Fruit fly (Drosophila melanogaster) whole organism: ENCODE data around the gene CG10472.

Experiments used
- CG8478 ChIP-seq: fragments of >200 bp; optimal IDR thresholded peaks from 2 replicates; lab custom pipeline; 2018; ENCODE audit warnings: inconsistent platforms
- Dll ChIP-seq: fragments of >200 bp; optimal IDR thresholded peaks from 2 replicates; lab custom pipeline; 2017
- EcR ChIP-seq, 2 experiments: fragments of >200 bp; optimal IDR thresholded peaks; 2 replicates each; lab custom pipeline; 2017; ENCODE audit warnings: missing biosample characterization in 2 of 2, missing genetic modification characterization in 2 of 2, missing genetic modification reagents in 2 of 2
- pan ChIP-seq: fragments of >200 bp; optimal IDR thresholded peaks from 2 replicates; lab custom pipeline; 2017
- psq ChIP-seq: fragments of >200 bp; optimal IDR thresholded peaks from 2 replicates; lab custom pipeline; 2017
- usp ChIP-seq: fragments of >200 bp; optimal IDR thresholded peaks from 2 replicates; lab custom pipeline; 2017; ENCODE audit warnings: missing biosample characterization, missing genetic modification characterization, mixed read lengths

CG10472 gene

dm6 chr3L:6062860-6063607 lies at the start of gene CG10472:
Gene CG10472 (minus strand): TSS chr3L:6062910.
- no peak for TF ChIP-seq CG8478 (lab: Kevin White, UChicago)
- no peak for TF ChIP-seq EcR (GFP tag; optimal IDR thresholded peaks at IDR 0.05; lab: Kevin White, UChicago)
- TF ChIP-seq Dll (lab: Kevin White, UChicago): no peak
- TF ChIP-seq psq (lab: Kevin White, UChicago): no peak
- TF ChIP-seq pan (lab: Kevin White, UChicago): no peak
- TF ChIP-seq usp (GFP tag; lab: Kevin White, UChicago): no peak

- TF ChIP-seq usp (GFP tag; lab: Kevin White, UChicago): no peak
- no peak for TF ChIP-seq pan (lab: Kevin White, UChicago)
- no peak for TF ChIP-seq Dll (lab: Kevin White, UChicago)
These were observed 48.7 kb upstream of the CG10472 start for dm6 chr3L:6111458-6111857.

- TF ChIP-seq usp (GFP tag; lab: Kevin White, UChicago) (no peak), CG8478 (lab: Kevin White, UChicago) (no peak), Dll (lab: Kevin White, UChicago) (no peak), pan (lab: Kevin White, UChicago) (no peak)
These were observed 48.2 kb upstream of the CG10472 start for dm6 chr3L:6110673-6111449.

- TF ChIP-seq CG8478 (lab: Kevin White, UChicago) (no peak), psq (lab: Kevin White, UChicago) (no peak), usp (GFP tag; lab: Kevin White, UChicago) (no peak), pan (lab: Kevin White, UChicago) (no peak), EcR (GFP tag; optimal IDR thresholded peaks at IDR 0.05; lab: Kevin White, UChicago) (no peak), Dll (lab: Kevin White, UChicago) (no peak)
These were observed 45.8 kb upstream of the CG10472 start for dm6 chr3L:6108264-6109060.

DNA sequence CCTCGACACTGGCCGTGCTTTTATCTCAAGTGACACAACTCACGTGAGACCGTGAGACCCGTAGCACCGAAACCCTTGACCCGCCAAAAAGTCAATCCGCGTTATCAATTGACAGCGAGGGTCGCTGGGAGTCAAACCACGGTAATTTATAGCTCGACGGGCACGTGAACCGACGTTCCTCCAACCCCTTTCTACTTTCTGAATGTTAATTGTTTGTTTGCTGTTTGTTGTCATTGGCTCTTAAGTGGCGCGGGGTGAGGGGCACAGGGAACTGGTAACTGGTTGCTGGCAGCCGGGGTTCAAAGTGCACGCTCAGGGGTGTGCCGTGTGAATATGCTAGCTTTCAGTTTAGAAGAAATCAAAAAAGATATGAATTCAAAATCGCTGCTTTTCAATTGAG lies 44.0 kb upstream of the CG10472 start:
- no peak for TF ChIP-seq EcR (GFP tag; optimal IDR thresholded peaks at IDR 0.05; lab: Kevin White, UChicago)
- no peak for TF ChIP-seq Dll (lab: Kevin White, UChicago)
- no peak for TF ChIP-seq psq (lab: Kevin White, UChicago)
- no peak for TF ChIP-seq pan (lab: Kevin White, UChicago)
- TF ChIP-seq CG8478 (lab: Kevin White, UChicago): no peak

DNA sequence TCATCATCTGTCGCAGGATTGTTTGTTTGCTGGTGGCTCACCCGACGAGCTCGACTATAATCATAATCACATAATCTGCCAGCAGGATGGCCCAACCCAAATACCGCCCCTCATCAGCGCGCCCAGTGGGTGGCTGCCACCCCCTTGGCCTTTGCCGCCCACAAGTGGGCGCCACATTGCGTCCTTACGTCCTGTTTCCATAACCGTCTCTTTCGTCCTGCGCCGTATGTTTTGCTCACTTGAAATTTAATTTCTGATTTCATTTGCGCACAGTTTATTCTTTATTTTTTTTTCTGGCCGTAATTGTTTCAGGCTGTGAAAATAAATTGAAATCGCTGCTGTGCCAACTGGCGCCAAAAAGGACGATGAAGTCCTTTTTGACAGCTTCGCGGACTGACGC lies 42.7 kb upstream of the CG10472 start:
- TF ChIP-seq Dll (lab: Kevin White, UChicago) (no peak), pan (lab: Kevin White, UChicago) (no peak), psq (lab: Kevin White, UChicago) (no peak), usp (GFP tag; lab: Kevin White, UChicago) (no peak), EcR (GFP tag; optimal IDR thresholded peaks at IDR 0.05; lab: Kevin White, UChicago) (no peak), CG8478 (lab: Kevin White, UChicago) (no peak)

dm6 chr3L:6104551-6104950 lies 41.8 kb upstream of the CG10472 start:
- TF ChIP-seq pan (lab: Kevin White, UChicago) (no peak), Dll (lab: Kevin White, UChicago) (no peak), CG8478 (lab: Kevin White, UChicago) (no peak), psq (lab: Kevin White, UChicago) (no peak), usp (GFP tag; lab: Kevin White, UChicago) (no peak), EcR (GFP tag; optimal IDR thresholded peaks at IDR 0.05; lab: Kevin White, UChicago) (no peak)

- TF ChIP-seq usp (GFP tag; lab: Kevin White, UChicago) (no peak), psq (lab: Kevin White, UChicago) (no peak), pan (lab: Kevin White, UChicago) (no peak), Dll (lab: Kevin White, UChicago) (no peak), EcR (GFP tag; optimal IDR thresholded peaks at IDR 0.05; lab: Kevin White, UChicago) (no peak), CG8478 (lab: Kevin White, UChicago) (no peak)
These were observed 40.9 kb upstream of the CG10472 start for dm6 chr3L:6103658-6104057.

DNA sequence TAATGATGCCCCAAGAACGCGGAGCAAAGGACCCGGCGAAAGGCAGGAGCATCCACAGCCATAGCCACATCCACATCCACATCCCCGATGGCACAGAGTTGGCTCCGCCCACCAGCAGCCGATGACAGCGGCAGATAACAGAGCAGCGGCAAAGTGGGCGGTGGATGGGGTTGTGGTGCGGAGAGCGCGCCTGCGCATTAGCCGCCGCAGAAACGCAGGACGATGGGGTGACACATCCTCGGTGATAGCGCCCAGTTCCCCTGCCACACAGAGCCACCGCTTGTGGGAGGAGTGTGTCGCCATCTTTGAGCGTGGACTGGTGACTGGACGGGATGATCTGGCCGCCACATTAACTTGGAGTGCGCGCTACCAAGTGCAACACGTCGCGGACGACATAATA lies 34.6 kb upstream of the CG10472 start, which contains the start of gene Ets65A:
Gene Ets65A, plus strand, starts transcription at position 348 of the 400 bp plus-strand sequence.
- no peak for TF ChIP-seq psq (lab: Kevin White, UChicago)
- TF ChIP-seq EcR (GFP tag; optimal IDR thresholded peaks at IDR 0.05; lab: Kevin White, UChicago): no peak
- TF ChIP-seq CG8478 (lab: Kevin White, UChicago): no peak
- TF ChIP-seq Dll (lab: Kevin White, UChicago): no peak
- no peak for TF ChIP-seq usp (GFP tag; lab: Kevin White, UChicago)
- TF ChIP-seq pan (lab: Kevin White, UChicago): no peak

DNA sequence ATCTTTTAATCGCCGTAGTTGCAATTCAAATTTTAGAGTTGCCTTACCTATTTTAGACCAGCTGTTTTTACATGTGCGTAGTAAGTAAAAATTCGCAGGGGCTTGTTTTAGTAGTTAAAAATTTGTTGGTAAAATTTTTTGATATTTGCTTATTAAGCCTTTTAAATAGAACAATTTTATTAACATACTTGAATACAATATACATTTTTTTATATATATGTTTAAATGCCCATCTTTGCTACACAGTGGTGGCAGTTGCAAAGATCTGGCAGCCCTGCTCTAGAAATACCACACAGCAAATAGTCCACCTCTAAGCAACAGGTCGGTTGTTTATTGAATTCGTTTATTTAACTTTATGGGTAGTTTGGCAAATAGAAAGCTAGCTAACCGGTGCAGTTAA lies 32.0 kb upstream of the CG10472 start, which contains the start of the genes CG10467 and loj:
Gene CG10467, minus strand, starts transcription at position 51 of the 400 bp plus-strand sequence.
Gene loj, plus strand, starts transcription at position 291 of the 400 bp plus-strand sequence.
- TF ChIP-seq pan (lab: Kevin White, UChicago) (no peak), psq (lab: Kevin White, UChicago) (no peak)

dm6 chr3L:6093213-6093612 lies 30.5 kb upstream of the CG10472 start, which contains the start of gene CG10469:
Gene CG10469 (minus strand): TSS chr3L:6093313.
- TF ChIP-seq Dll (lab: Kevin White, UChicago) (no peak), CG8478 (lab: Kevin White, UChicago) (no peak), psq (lab: Kevin White, UChicago) (no peak)
